Worm (Caenorhabditis elegans) whole organism, young adult: ENCODE measurements around the gene C18H7.7.

Source experiments
- B0019.2 ChIP-seq: fragments of 200-800 bp; sonication (Bioruptor generic); conservative IDR thresholded peaks from 2 replicates; pipeline ENCODE4 v1.3.6; 2022; ENCODE audit warnings: missing genetic modification reagents, missing genetic modification characterization, missing compliant biosample characterization
- B0035.1 ChIP-seq: sonication (generic microtip); optimal IDR thresholded peaks from 2 replicates; lab custom pipeline; 2016; ENCODE audit warnings: missing genetic modification characterization, mild to moderate bottlenecking, missing compliant biosample characterization, missing genotype, missing genetic modification reagents
- C06A6.2 ChIP-seq: fragments of 200-800 bp; sonication (Bioruptor generic); conservative IDR thresholded peaks from 2 replicates; pipeline ENCODE4 v1.3.6; 2022; ENCODE audit warnings: missing genetic modification characterization, missing compliant biosample characterization
- D2030.7 ChIP-seq: fragments of 200-800 bp; sonication (Bioruptor generic); IDR thresholded peaks from 2 replicates; pipeline ENCODE4 v1.3.6; 2022; ENCODE audit warnings: missing genetic modification reagents, missing genetic modification characterization, missing compliant biosample characterization
- F37B4.10 ChIP-seq: fragments of 200-800 bp; sonication (Bioruptor generic); IDR thresholded peaks from 2 replicates; pipeline ENCODE4 v1.3.6; 2022; ENCODE audit warnings: missing genetic modification characterization, missing compliant biosample characterization
- F52B5.7 ChIP-seq: sonication (generic microtip); optimal IDR thresholded peaks from 2 replicates; lab custom pipeline; 2016; ENCODE audit warnings: mild to moderate bottlenecking, missing genetic modification characterization, missing compliant biosample characterization
- F57A8.1 ChIP-seq: fragments of 200-800 bp; sonication (Bioruptor generic); optimal IDR thresholded peaks from 2 replicates; lab custom pipeline; 2018; ENCODE audit warnings: mild to moderate bottlenecking, missing genetic modification characterization, moderate library complexity, missing compliant biosample characterization
- K11D2.4 ChIP-seq: fragments of 200-800 bp; sonication (Bioruptor generic); IDR thresholded peaks from 2 replicates; pipeline ENCODE4 v1.3.6; 2022; ENCODE audit warnings: missing genetic modification reagents, missing genetic modification characterization, missing compliant biosample characterization
- akir-1 ChIP-seq: fragments of 200-800 bp; sonication (Bioruptor generic); optimal IDR thresholded peaks from 2 replicates; lab custom pipeline; 2018; ENCODE audit warnings: mild to moderate bottlenecking, missing genetic modification characterization, moderate library complexity, missing compliant biosample characterization
- aptf-2 ChIP-seq: fragments of 200-800 bp; sonication (Bioruptor generic); conservative IDR thresholded peaks from 2 replicates; pipeline ENCODE4 v1.3.6; 2022; ENCODE audit warnings: missing genetic modification reagents, missing genetic modification characterization, missing compliant biosample characterization
- aptf-3 ChIP-seq: fragments of 200-800 bp; sonication (Bioruptor generic); IDR thresholded peaks from 2 replicates; pipeline ENCODE4 v1.3.6; 2022; ENCODE audit warnings: missing genetic modification characterization, missing compliant biosample characterization
- attf-6 ChIP-seq: fragments of 200-800 bp; sonication (Bioruptor generic); IDR thresholded peaks from 2 replicates; pipeline ENCODE4 v1.3.6; 2022; ENCODE audit warnings: missing genetic modification reagents, missing genetic modification characterization, missing compliant biosample characterization
- bed-2 ChIP-seq: fragments of 200-800 bp; sonication (Bioruptor generic); IDR thresholded peaks from 2 replicates; pipeline ENCODE4 v1.3.6; 2022; ENCODE audit warnings: missing genetic modification reagents, missing genetic modification characterization, missing compliant biosample characterization
- cebp-1 ChIP-seq, 2 experiments: fragments of 200-800 bp in 1 of 2; sonication (Bioruptor generic) in 1 of 2; sonication (generic microtip) in 1 of 2; IDR thresholded peaks in 1 of 2; optimal IDR thresholded peaks in 1 of 2; 2 replicates each; pipeline versions ENCODE4 v1.3.6 to Lab custom; 2017 to 2022; ENCODE audit warnings: missing compliant biosample characterization in 2 of 2, missing genetic modification characterization in 2 of 2, mild to moderate bottlenecking in 1 of 2, missing genetic modification reagents in 1 of 2, moderate library complexity in 1 of 2
- ceh-58 ChIP-seq: fragments of 200-800 bp; sonication (Bioruptor generic); IDR thresholded peaks from 2 replicates; pipeline ENCODE4 v1.3.6; 2022; ENCODE audit warnings: missing genetic modification characterization, missing compliant biosample characterization
- dox-1 ChIP-seq: fragments of 200-800 bp; sonication (Bioruptor generic); IDR thresholded peaks from 2 replicates; pipeline ENCODE4 v1.3.6; 2022; ENCODE audit warnings: missing genetic modification reagents, missing genetic modification characterization, missing compliant biosample characterization
- dpl-1 ChIP-seq: fragments of 150-350 bp; optimal IDR thresholded peaks from 2 replicates; lab custom pipeline; 2014; ENCODE audit warnings: missing biosample characterization, missing genetic modification reagents, missing genetic modification characterization
- efl-1 ChIP-seq: fragments of 150-350 bp; optimal IDR thresholded peaks from 2 replicates; lab custom pipeline; 2014; ENCODE audit warnings: missing biosample characterization, missing genetic modification reagents, missing genetic modification characterization
- ets-4 ChIP-seq: fragments of 200-800 bp; sonication (Bioruptor generic); optimal IDR thresholded peaks from 2 replicates; lab custom pipeline; 2018; ENCODE audit warnings: mild to moderate bottlenecking, missing genetic modification characterization, missing compliant biosample characterization
- hlh-12 ChIP-seq: sonication (generic microtip); optimal IDR thresholded peaks from 2 replicates; lab custom pipeline; 2016; ENCODE audit warnings: missing genetic modification characterization, missing compliant biosample characterization
- hmg-20 ChIP-seq: fragments of 200-800 bp; sonication (Bioruptor generic); IDR thresholded peaks from 2 replicates; pipeline ENCODE4 v1.3.6; 2022; ENCODE audit warnings: missing genetic modification reagents, missing genetic modification characterization, missing compliant biosample characterization
- hrde-1 ChIP-seq: sonication (generic microtip); optimal IDR thresholded peaks from 2 replicates; lab custom pipeline; 2016; ENCODE audit warnings: missing genetic modification characterization, mild to moderate bottlenecking, missing compliant biosample characterization, moderate library complexity, missing genotype, missing genetic modification reagents, borderline replicate concordance
- lin-40 ChIP-seq: sonication (generic microtip); optimal IDR thresholded peaks from 2 replicates; lab custom pipeline; 2016; ENCODE audit warnings: missing genetic modification characterization, mild to moderate bottlenecking, missing compliant biosample characterization, missing genotype, missing genetic modification reagents
- lin-54 ChIP-seq: fragments of 200-800 bp; sonication (Bioruptor generic); optimal IDR thresholded peaks from 2 replicates; lab custom pipeline; 2018; ENCODE audit warnings: mild to moderate bottlenecking, missing genetic modification characterization, missing compliant biosample characterization
- lir-1 ChIP-seq: fragments of 200-800 bp; sonication (Bioruptor generic); conservative IDR thresholded peaks from 2 replicates; pipeline ENCODE4 v1.3.6; 2022; ENCODE audit warnings: missing genetic modification reagents, missing genetic modification characterization, missing compliant biosample characterization
- madf-10 ChIP-seq: sonication (generic microtip); optimal IDR thresholded peaks from 2 replicates; lab custom pipeline; 2016; ENCODE audit warnings: mild to moderate bottlenecking, missing genetic modification characterization, missing compliant biosample characterization
- madf-3 ChIP-seq: fragments of 200-800 bp; sonication (Bioruptor generic); IDR thresholded peaks from 2 replicates; pipeline ENCODE4 v1.3.6; 2022; ENCODE audit warnings: missing genetic modification reagents, missing genetic modification characterization, missing compliant biosample characterization
- madf-8 ChIP-seq: fragments of 200-800 bp; sonication (Bioruptor generic); conservative IDR thresholded peaks from 2 replicates; pipeline ENCODE4 v1.3.6; 2022; ENCODE audit warnings: missing genetic modification reagents, missing genetic modification characterization, missing compliant biosample characterization
- mel-28 ChIP-seq: sonication (generic microtip); optimal IDR thresholded peaks from 2 replicates; lab custom pipeline; 2016; ENCODE audit warnings: borderline replicate concordance, mild to moderate bottlenecking, missing genetic modification characterization, missing compliant biosample characterization
- mxl-1 ChIP-seq: sonication (generic microtip); optimal IDR thresholded peaks from 2 replicates; lab custom pipeline; 2016; ENCODE audit warnings: missing genetic modification characterization, missing compliant biosample characterization
- nfya-2 ChIP-seq: fragments of 200-800 bp; sonication (Bioruptor generic); IDR thresholded peaks from 2 replicates; pipeline ENCODE4 v1.3.6; 2022; ENCODE audit warnings: missing genetic modification reagents, missing genetic modification characterization, missing compliant biosample characterization
- nhr-120 ChIP-seq: fragments of 200-800 bp; sonication (Bioruptor generic); IDR thresholded peaks from 2 replicates; pipeline ENCODE4 v1.3.6; 2022; ENCODE audit warnings: missing genetic modification characterization, missing compliant biosample characterization
- nhr-80 ChIP-seq: sonication (generic microtip); optimal IDR thresholded peaks from 2 replicates; lab custom pipeline; 2016; ENCODE audit warnings: missing genetic modification characterization, missing compliant biosample characterization
- rcor-1 ChIP-seq: fragments of 200-800 bp; sonication (Bioruptor generic); IDR thresholded peaks from 2 replicates; pipeline ENCODE4 v1.3.6; 2022; ENCODE audit warnings: missing genetic modification reagents, missing genetic modification characterization, missing compliant biosample characterization
- rpc-1 ChIP-seq, 2 experiments: fragments of 150-350 bp in 1 of 2; sonication (generic microtip) in 1 of 2; optimal IDR thresholded peaks; 2 replicates each; lab custom pipeline; 2014 to 2018; ENCODE audit warnings: missing biosample characterization in 1 of 2, missing genetic modification characterization in 1 of 2, missing genetic modification reagents in 1 of 2, missing genotype in 1 of 2
- sea-2 ChIP-seq: fragments of 200-800 bp; sonication (Bioruptor generic); IDR thresholded peaks from 2 replicates; pipeline ENCODE4 v1.3.6; 2022; ENCODE audit warnings: missing genetic modification characterization, missing compliant biosample characterization
- snpc-4 ChIP-seq, 5 experiments: fragments of 150-350 bp in 1 of 5; sonication (generic microtip) in 4 of 5; optimal IDR thresholded peaks; 2 replicates each; lab custom pipeline; 2014 to 2018; ENCODE audit warnings: missing genetic modification characterization in 5 of 5, missing biosample characterization in 3 of 5, antibody characterized with exemption in 2 of 5, mild to moderate bottlenecking in 2 of 5, missing compliant biosample characterization in 2 of 5, missing genotype in 2 of 5, moderate library complexity in 2 of 5, missing genetic modification reagents in 1 of 5
- tbp1 ChIP-seq: fragments of 200-800 bp; sonication (Bioruptor generic); optimal IDR thresholded peaks from 2 replicates; lab custom pipeline; 2018; ENCODE audit warnings: mild to moderate bottlenecking, missing genetic modification characterization, missing compliant biosample characterization
- unc-62 ChIP-seq: fragments of 150-350 bp; optimal IDR thresholded peaks from 2 replicates; lab custom pipeline; 2014; ENCODE audit warnings: missing biosample characterization, missing genetic modification reagents, missing genetic modification characterization
- zim-3 ChIP-seq: sonication (generic microtip); optimal IDR thresholded peaks from 2 replicates; lab custom pipeline; 2017; ENCODE audit warnings: mild to moderate bottlenecking, missing genetic modification characterization, moderate library complexity, missing compliant biosample characterization
- ztf-22 ChIP-seq: fragments of 200-800 bp; sonication (Bioruptor generic); optimal IDR thresholded peaks from 2 replicates; lab custom pipeline; 2018; ENCODE audit warnings: mild to moderate bottlenecking, missing genetic modification characterization, moderate library complexity, missing compliant biosample characterization

C18H7.7 gene

DNA sequence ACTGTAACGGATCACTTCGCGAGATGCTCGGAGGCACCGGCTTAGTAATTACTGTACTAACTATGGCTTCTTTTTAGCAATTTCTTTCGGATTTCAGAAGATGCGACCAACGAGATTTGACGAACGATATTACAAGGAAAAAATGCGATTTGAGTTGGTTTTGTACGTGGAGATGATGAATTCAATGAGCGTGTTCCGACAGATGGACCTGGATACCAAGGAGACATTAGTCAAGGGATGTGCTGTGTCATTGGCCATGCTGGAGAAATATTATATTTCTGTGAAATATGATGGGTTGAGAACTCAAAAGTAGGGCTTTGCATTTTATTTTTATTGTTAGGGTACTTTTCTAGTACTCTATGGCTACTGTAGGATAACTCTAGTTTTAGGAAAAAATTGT lies 34.4 kb upstream of the C18H7.7 start:
- TF ChIP-seq lir-1 (GFP tag; lab: Robert Waterston, UW), result no peak
- no peak for TF ChIP-seq rcor-1 (GFP tag; lab: Robert Waterston, UW)
- no peak for TF ChIP-seq hrde-1 (tag; lab: Kevin White, UChicago)
- TF ChIP-seq zim-3 (tag; lab: Kevin White, UChicago), result no peak
- no peak for TF ChIP-seq bed-2 (GFP tag; lab: Robert Waterston, UW)

DNA sequence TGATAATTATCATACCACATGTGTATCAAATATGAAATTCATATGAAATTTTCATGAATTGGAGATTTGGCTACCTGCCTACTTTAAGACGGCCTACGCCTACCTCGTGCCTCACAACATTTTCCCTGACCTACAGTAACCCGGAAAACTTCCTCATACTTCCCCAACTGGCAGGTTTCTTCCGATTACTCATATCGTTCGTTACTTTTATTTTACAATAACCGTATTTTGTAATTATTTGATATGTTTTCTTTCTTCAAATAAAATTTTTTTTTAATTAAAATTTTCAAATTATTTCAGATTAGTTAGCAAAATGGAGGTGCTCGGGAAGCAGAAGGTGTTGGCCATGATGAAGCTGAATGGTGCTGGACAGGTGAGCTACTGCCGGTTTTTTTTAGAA lies 31.0 kb upstream of the C18H7.7 start, which contains the start of gene nhr-76:
Gene nhr-76, plus strand, starts transcription at position 301 of the 400 bp plus-strand sequence.
- TF ChIP-seq F52B5.7, result no peak
- TF ChIP-seq nhr-120, result no peak
- no peak for TF ChIP-seq unc-62
- no peak for TF ChIP-seq mxl-1
- no peak for TF ChIP-seq hmg-20 (GFP tag; lab: Robert Waterston, UW)
- TF ChIP-seq B0035.1 (tag; lab: Kevin White, UChicago), result no peak
- no peak for TF ChIP-seq rpc-1 (optimal IDR thresholded peaks at IDR 0.05; lab: Kevin White, UChicago)
- TF ChIP-seq rpc-1 (tag; optimal IDR thresholded peaks at IDR 0.05; lab: Kevin White, UChicago), result no peak
- TF ChIP-seq lin-54 (GFP tag; lab: Kevin White, UChicago), result no peak
- TF ChIP-seq bed-2 (GFP tag; lab: Robert Waterston, UW), result no peak
- TF ChIP-seq ceh-58 (GFP tag; lab: Robert Waterston, UW), result no peak
- TF ChIP-seq C06A6.2 (GFP tag; lab: Robert Waterston, UW), result no peak

DNA sequence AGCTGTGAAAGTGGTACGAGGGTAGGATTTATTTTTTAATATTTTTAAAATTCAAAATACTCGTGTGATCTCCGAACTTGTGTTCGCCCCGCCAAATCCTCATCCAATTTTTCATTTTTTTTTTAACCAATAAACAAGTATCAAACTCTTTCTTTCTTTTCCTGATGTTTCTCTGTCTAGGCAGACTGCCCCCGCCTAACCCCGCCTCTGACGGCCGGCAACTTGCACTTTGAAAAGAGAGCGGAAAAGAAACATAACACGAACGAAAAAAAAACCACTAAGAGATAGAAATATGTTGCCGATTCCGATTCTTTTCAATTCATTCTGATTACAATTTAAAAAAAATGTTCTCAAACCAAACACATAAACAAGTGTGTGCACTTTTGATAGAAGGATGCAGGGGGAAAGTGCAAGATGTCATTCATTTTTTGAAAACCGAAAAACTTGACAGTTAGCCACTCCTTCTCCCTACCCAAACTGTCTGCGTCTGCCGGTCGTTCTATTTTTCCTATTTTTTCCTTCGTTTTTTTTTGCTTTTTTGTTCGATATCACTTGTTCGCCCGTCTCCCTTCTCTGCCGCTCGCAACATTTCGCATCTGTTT lies 29.9 kb upstream of the C18H7.7 start:
- peak; percentile 81 for TF ChIP-seq unc-62
- no peak for TF ChIP-seq cebp-1 (GFP tag; IDR thresholded peaks at IDR 0.05; lab: Robert Waterston, UW)
- peak; percentile 27 for TF ChIP-seq cebp-1 (tag; optimal IDR thresholded peaks at IDR 0.05; lab: Kevin White, UChicago)
- peak; percentile 53 for TF ChIP-seq lin-40 (tag; lab: Kevin White, UChicago)
- TF ChIP-seq snpc-4 (GFP tag; optimal IDR thresholded peaks at IDR 0.05; lab: Kevin White, UChicago), result no peak
- TF ChIP-seq snpc-4 (tag; optimal IDR thresholded peaks at IDR 0.05; lab: Kevin White, UChicago), result peak in 2 of 4 experiments; percentile 5 to 18
- peak; percentile 86 for TF ChIP-seq nhr-80
- no peak for TF ChIP-seq madf-3 (GFP tag; lab: Robert Waterston, UW)
- TF ChIP-seq dox-1 (GFP tag; lab: Robert Waterston, UW), result peak; percentile 40; the same call in 1 of the 2 replicates
- no peak for TF ChIP-seq aptf-2
- TF ChIP-seq, all 124 proteins: peak for 6

DNA sequence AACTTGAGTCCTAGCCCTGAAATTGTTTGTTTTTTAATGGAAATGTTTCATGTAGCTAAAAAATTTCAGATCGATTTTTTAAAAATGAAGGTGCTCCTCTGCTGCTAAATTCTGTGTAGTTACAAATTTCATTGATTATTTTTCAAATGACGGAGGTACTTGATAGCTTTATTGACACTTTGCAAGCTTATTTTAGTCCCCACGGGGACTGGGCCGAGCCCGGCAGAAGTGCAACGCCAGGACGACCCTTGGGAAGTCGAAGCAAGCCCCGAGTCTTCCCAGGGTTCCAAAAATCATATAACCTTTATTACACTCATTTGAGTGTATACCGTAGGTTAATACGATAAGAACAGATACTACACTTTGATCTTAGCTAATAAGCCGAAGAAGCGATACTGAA lies 27.7 kb upstream of the C18H7.7 start:
- TF ChIP-seq dpl-1 (GFP tag; lab: Kevin White, UChicago) (no peak), F57A8.1 (GFP tag; lab: Kevin White, UChicago) (no peak), aptf-3 (GFP tag; lab: Robert Waterston, UW) (0 out of 2 replicates have a peak, but pooled peaks have one; percentile 23), lir-1 (GFP tag; lab: Robert Waterston, UW) (no peak), ztf-22 (no peak), tbp1 (GFP tag; lab: Kevin White, UChicago) (no peak), mel-28 (tag; lab: Kevin White, UChicago) (no peak), K11D2.4 (GFP tag; lab: Robert Waterston, UW) (no peak), D2030.7 (peak; percentile 37; the same call in 1 of the 2 replicates), akir-1 (GFP tag; lab: Kevin White, UChicago) (no peak), madf-10 (tag; lab: Kevin White, UChicago) (no peak), F37B4.10 (GFP tag; lab: Robert Waterston, UW) (no peak), madf-8 (no peak), ets-4 (no peak), sea-2 (no peak), B0019.2 (GFP tag; lab: Robert Waterston, UW) (no peak), nfya-2 (GFP tag; lab: Robert Waterston, UW) (no peak), dox-1 (GFP tag; lab: Robert Waterston, UW) (no peak), aptf-2 (peak; percentile 56; the same call in 1 of the 2 replicates), attf-6 (GFP tag; lab: Robert Waterston, UW) (peak; percentile 81), efl-1 (no peak), hlh-12 (tag; lab: Kevin White, UChicago) (no peak)
